Worm (Caenorhabditis elegans): ENCODE measurements around the gene W10C4.1.

- TF ChIP-seq med-1 (GFP tag; optimal IDR thresholded peaks at IDR 0.05; ENCODE audit: insufficient read depth) = no peak
- no peak for TF ChIP-seq ref-1 (GFP tag; conservative IDR thresholded peaks at IDR 0.05)
- 0 out of 2 replicates have a peak, but pooled peaks have one; percentile 17 for TF ChIP-seq flt-1 (GFP tag; IDR thresholded peaks at IDR 0.05)
- TF ChIP-seq cog-1 (tag; optimal IDR thresholded peaks at IDR 0.05) = no peak
- no peak for TF ChIP-seq T22C8.4 (GFP tag; IDR thresholded peaks at IDR 0.05)
- TF ChIP-seq ztf-23 (GFP tag; IDR thresholded peaks at IDR 0.05) = no peak
Measured at ce11 chrIII:235115-235514, 28.2 kb upstream of the W10C4.1 start.

All from whole organism, midembryonic.